Fruit fly (Drosophila melanogaster) whole organism, wandering third instar larva: ENCODE data around the gene NK7.1.

Source experiments
- Abd-B ChIP-seq: fragments of >200 bp; optimal IDR thresholded peaks from 2 replicates; lab custom pipeline; 2017; ENCODE audit warnings: missing biosample characterization, missing genetic modification characterization
- CG32264 ChIP-seq: fragments of 200-800 bp; sonication (Bioruptor generic); optimal IDR thresholded peaks from 2 replicates; lab custom pipeline; 2016; ENCODE audit warnings: missing biosample characterization, missing genetic modification characterization
- CG9705 ChIP-seq: fragments of 200-800 bp; sonication (Bioruptor generic); optimal IDR thresholded peaks from 2 replicates; lab custom pipeline; 2018; ENCODE audit warnings: missing biosample characterization, mild to moderate bottlenecking, missing genetic modification characterization
- CrebA ChIP-seq: fragments of 200-800 bp; sonication (Bioruptor generic); optimal IDR thresholded peaks from 2 replicates; lab custom pipeline; 2016; ENCODE audit warnings: missing biosample characterization, mild to moderate bottlenecking, missing genetic modification characterization, borderline replicate concordance
- Dfd ChIP-seq: fragments of >200 bp; optimal IDR thresholded peaks from 2 replicates; lab custom pipeline; 2017; ENCODE audit warnings: missing biosample characterization, missing genetic modification characterization
- Dif ChIP-seq: fragments of 200-275, 200-300 bp; sonication (Bioruptor generic); optimal IDR thresholded peaks from 2 replicates; lab custom pipeline; 2018; ENCODE audit warnings: missing biosample characterization, missing genetic modification characterization; ENCODE audit not compliant: partially characterized antibody
- GATAd ChIP-seq: sonication (Bioruptor generic); optimal IDR thresholded peaks from 2 replicates; lab custom pipeline; 2016; ENCODE audit warnings: missing biosample characterization, missing genetic modification characterization
- HLH106 ChIP-seq: fragments of 200-800 bp; optimal IDR thresholded peaks from 3 replicates; lab custom pipeline; 2019; ENCODE audit warnings: missing biosample characterization, mild to moderate bottlenecking, missing genetic modification characterization, moderate library complexity
- Hnf4 ChIP-seq: fragments of 200-800 bp; sonication (Bioruptor generic); optimal IDR thresholded peaks from 2 replicates; lab custom pipeline; 2016; ENCODE audit warnings: missing biosample characterization, mild to moderate bottlenecking, missing genetic modification characterization
- Hr78 ChIP-seq: fragments of >200 bp; optimal IDR thresholded peaks from 2 replicates; lab custom pipeline; 2017; ENCODE audit warnings: missing biosample characterization, missing genetic modification characterization
- Hr83 ChIP-seq: fragments of 200-300 bp; sonication (Bioruptor generic); optimal IDR thresholded peaks from 2 replicates; lab custom pipeline; 2016; ENCODE audit warnings: missing biosample characterization, mild to moderate bottlenecking, missing genetic modification characterization, moderate library complexity; ENCODE audit not compliant: poor library complexity, severe bottlenecking
- Jra ChIP-seq: sonication (Bioruptor generic); optimal IDR thresholded peaks from 2 replicates; lab custom pipeline; 2016; ENCODE audit warnings: missing biosample characterization, missing genetic modification characterization
- Mio ChIP-seq: sonication (Bioruptor generic); optimal IDR thresholded peaks from 2 replicates; lab custom pipeline; 2016; ENCODE audit warnings: missing biosample characterization, missing genetic modification characterization
- Myc ChIP-seq: fragments of >200 bp; optimal IDR thresholded peaks from 2 replicates; lab custom pipeline; 2017
- N ChIP-seq: fragments of >200 bp; optimal IDR thresholded peaks from 2 replicates; lab custom pipeline; 2018; ENCODE audit warnings: missing biosample characterization, missing external identifiers, missing genetic modification characterization
- OdsH ChIP-seq: fragments of 200-800 bp; sonication (Bioruptor generic); optimal IDR thresholded peaks from 2 replicates; lab custom pipeline; 2016; ENCODE audit warnings: missing biosample characterization, mild to moderate bottlenecking, missing genetic modification characterization
- Rel ChIP-seq, 2 experiments: fragments of 200-800 bp; sonication (Bioruptor generic) in 1 of 2; optimal IDR thresholded peaks; 2 replicates in 1 of 2; 3 replicates in 1 of 2; lab custom pipeline; 2016 to 2019; ENCODE audit warnings: mild to moderate bottlenecking in 2 of 2, missing biosample characterization in 2 of 2, missing genetic modification characterization in 2 of 2, moderate library complexity in 1 of 2
- Sp1 ChIP-seq: fragments of 200-800 bp; sonication (Bioruptor generic); optimal IDR thresholded peaks from 3 replicates; lab custom pipeline; 2019; ENCODE audit warnings: missing biosample characterization, mild to moderate bottlenecking, missing genetic modification characterization, moderate library complexity
- Vsx2 ChIP-seq: fragments of 200-300, 225-300 bp; sonication (Bioruptor generic); optimal IDR thresholded peaks from 2 replicates; lab custom pipeline; 2018; ENCODE audit warnings: missing biosample characterization, missing genetic modification characterization; ENCODE audit not compliant: partially characterized antibody
- br ChIP-seq: fragments of 200-800 bp; sonication (Bioruptor generic); optimal IDR thresholded peaks from 2 replicates; lab custom pipeline; 2016; ENCODE audit warnings: missing biosample characterization, missing genetic modification characterization
- brk ChIP-seq: fragments of 200-800 bp; sonication (Bioruptor generic); optimal IDR thresholded peaks from 2 replicates; lab custom pipeline; 2016; ENCODE audit warnings: missing biosample characterization, mild to moderate bottlenecking, missing genetic modification characterization
- dl ChIP-seq, 2 experiments: fragments of 175-275, 200-275 bp in 1 of 2; fragments of 200-275 bp in 1 of 2; sonication (Bioruptor generic); optimal IDR thresholded peaks; lab custom pipeline; 2018; ENCODE audit warnings: mild to moderate bottlenecking in 2 of 2, missing biosample characterization in 2 of 2, missing genetic modification characterization in 2 of 2, moderate library complexity in 2 of 2; ENCODE audit not compliant: partially characterized antibody in 2 of 2, insufficient read depth in 1 of 2
- dmrt93B ChIP-seq: fragments of 200-800 bp; sonication (Bioruptor generic); optimal IDR thresholded peaks from 2 replicates; lab custom pipeline; 2018; ENCODE audit warnings: missing biosample characterization, mild to moderate bottlenecking, missing genetic modification characterization
- dsf ChIP-seq: sonication (Bioruptor generic); optimal IDR thresholded peaks from 2 replicates; lab custom pipeline; 2016; ENCODE audit warnings: missing biosample characterization, missing genetic modification characterization, borderline replicate concordance
- ey ChIP-seq: fragments of 200-800 bp; sonication (Bioruptor generic); optimal IDR thresholded peaks from 2 replicates; lab custom pipeline; 2016; ENCODE audit warnings: missing biosample characterization, missing genetic modification characterization
- foxo ChIP-seq, 2 experiments: fragments of 200-800 bp; sonication (Bioruptor generic); optimal IDR thresholded peaks; 2 replicates in 1 of 2; 3 replicates in 1 of 2; lab custom pipeline; 2016 to 2017; ENCODE audit warnings: missing biosample characterization in 2 of 2, missing genetic modification characterization in 2 of 2
- fru ChIP-seq: fragments of 200-800 bp; sonication (Bioruptor generic); optimal IDR thresholded peaks from 3 replicates; lab custom pipeline; 2016; ENCODE audit warnings: missing biosample characterization, mild to moderate bottlenecking, missing genetic modification characterization
- h ChIP-seq: fragments of 200-800 bp; sonication (Bioruptor generic); optimal IDR thresholded peaks from 3 replicates; lab custom pipeline; 2016; ENCODE audit warnings: missing biosample characterization, mild to moderate bottlenecking, missing genetic modification characterization
- jim ChIP-seq: fragments of 175-275, 200-325 bp; sonication (Bioruptor generic); optimal IDR thresholded peaks from 2 replicates; lab custom pipeline; 2016; ENCODE audit warnings: missing biosample characterization, mild to moderate bottlenecking, missing genetic modification characterization
- lola ChIP-seq: fragments of >200 bp; optimal IDR thresholded peaks from 2 replicates; lab custom pipeline; 2017; ENCODE audit warnings: missing biosample characterization, missing genetic modification characterization
- pan ChIP-seq: fragments of >200 bp; optimal IDR thresholded peaks from 2 replicates; lab custom pipeline; 2017
- psq ChIP-seq: fragments of 200-800 bp; sonication (Bioruptor generic); optimal IDR thresholded peaks from 3 replicates; lab custom pipeline; 2017; ENCODE audit warnings: missing biosample characterization, mild to moderate bottlenecking, missing genetic modification characterization, moderate library complexity
- rgr ChIP-seq: fragments of 200-800 bp; sonication (Bioruptor generic); optimal IDR thresholded peaks from 3 replicates; lab custom pipeline; 2016; ENCODE audit warnings: missing biosample characterization, mild to moderate bottlenecking, missing genetic modification characterization
- sage ChIP-seq: fragments of 200-800 bp; sonication (Bioruptor generic); optimal IDR thresholded peaks from 2 replicates; lab custom pipeline; 2016; ENCODE audit warnings: missing biosample characterization, mild to moderate bottlenecking, missing genetic modification characterization
- sv ChIP-seq: fragments of 200-800 bp; sonication (Bioruptor generic); optimal IDR thresholded peaks from 3 replicates; lab custom pipeline; 2016; ENCODE audit warnings: missing biosample characterization, missing genetic modification characterization
- tai ChIP-seq: sonication (Bioruptor generic); optimal IDR thresholded peaks from 2 replicates; lab custom pipeline; 2016; ENCODE audit warnings: missing biosample characterization, missing genetic modification characterization
- usp ChIP-seq: fragments of >200 bp; optimal IDR thresholded peaks from 2 replicates; lab custom pipeline; 2017; ENCODE audit warnings: missing biosample characterization, missing genetic modification characterization
- woc ChIP-seq: sonication (Bioruptor generic); optimal IDR thresholded peaks from 2 replicates; lab custom pipeline; 2016; ENCODE audit warnings: missing biosample characterization, mild to moderate bottlenecking, missing genetic modification characterization

NK7.1 gene

DNA sequence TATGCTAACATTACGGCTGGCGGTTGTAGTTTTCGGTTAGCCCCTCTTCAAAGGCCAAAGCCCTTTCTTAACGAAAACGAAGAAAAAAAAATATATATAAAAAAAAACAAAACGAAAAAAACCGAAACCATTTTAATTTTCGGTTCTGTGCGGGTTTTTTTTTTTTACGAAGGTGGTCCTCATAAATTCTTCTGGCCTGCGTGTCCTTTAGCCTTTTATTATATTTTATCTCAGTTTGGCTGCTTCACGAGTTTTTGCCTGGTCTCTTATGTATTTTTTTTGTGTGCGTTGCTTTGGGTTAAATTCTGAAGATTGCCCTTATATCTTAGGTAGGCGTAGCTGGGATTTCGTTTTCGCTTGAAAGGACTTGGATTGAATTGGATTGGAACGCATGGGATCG, 25.9 kb upstream of the NK7.1 start:
- no peak for TF ChIP-seq jim (GFP tag; lab: Kevin White, UChicago)
- no peak for TF ChIP-seq woc
- peak; percentile 36 for TF ChIP-seq Rel (GFP tag; optimal IDR thresholded peaks at IDR 0.05; lab: Kevin White, UChicago)
- no peak for TF ChIP-seq Rel (tag; optimal IDR thresholded peaks at IDR 0.05; lab: Kevin White, UChicago)
- no peak for TF ChIP-seq CG32264 (GFP tag; lab: Kevin White, UChicago)
- no peak for TF ChIP-seq lola (GFP tag; lab: Kevin White, UChicago)
- no peak for TF ChIP-seq rgr
- no peak for TF ChIP-seq dsf (GFP tag; lab: Kevin White, UChicago)
- TF ChIP-seq Abd-B (GFP tag; lab: Kevin White, UChicago) = no peak
- no peak for TF ChIP-seq sv (GFP tag; lab: Kevin White, UChicago)
- TF ChIP-seq GATAd (GFP tag; lab: Kevin White, UChicago) = no peak
- TF ChIP-seq Myc (lab: Kevin White, UChicago) = no peak
- peak; percentile 64 for TF ChIP-seq brk (GFP tag; lab: Kevin White, UChicago)
- peak; percentile 7 for TF ChIP-seq fru (GFP tag; lab: Kevin White, UChicago)
- no peak for TF ChIP-seq sage (GFP tag; lab: Kevin White, UChicago)
- peak; percentile 76 for TF ChIP-seq CrebA (GFP tag; lab: Kevin White, UChicago)
- TF ChIP-seq h (GFP tag; lab: Kevin White, UChicago) = no peak
- TF ChIP-seq Sp1 (GFP tag; lab: Kevin White, UChicago) = no peak
- TF ChIP-seq Hr78 (GFP tag; lab: Kevin White, UChicago) = no peak
- no peak for TF ChIP-seq br (GFP tag; lab: Kevin White, UChicago)
- TF ChIP-seq tai (GFP tag; lab: Kevin White, UChicago) = no peak

DNA sequence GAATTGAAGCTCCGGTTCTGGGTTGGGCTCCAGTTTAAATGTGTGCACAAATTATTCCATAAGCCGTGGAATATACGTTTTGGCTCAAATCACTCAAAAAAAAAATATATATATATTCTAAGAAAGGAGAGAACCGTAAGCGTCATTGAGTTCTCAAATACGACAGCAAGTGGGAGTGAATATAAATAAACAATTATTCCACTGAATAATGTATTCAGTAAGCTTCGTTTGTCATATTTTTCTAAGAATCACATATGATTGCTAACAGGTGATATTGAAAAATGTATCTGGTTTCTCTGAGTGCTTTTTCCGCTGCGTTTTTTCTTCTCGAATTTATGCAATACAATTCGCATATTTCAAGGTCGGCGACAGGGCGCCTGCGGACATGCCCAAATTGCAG, 25.2 kb upstream of the NK7.1 start:
- TF ChIP-seq sage (GFP tag; lab: Kevin White, UChicago) (peak; percentile 40), lola (GFP tag; lab: Kevin White, UChicago) (no peak), OdsH (GFP tag; lab: Kevin White, UChicago) (peak; percentile 35), foxo (GFP tag; optimal IDR thresholded peaks at IDR 0.05; lab: Kevin White, UChicago) (peak in 1 of 2 experiments; percentile 64), Hnf4 (GFP tag; lab: Kevin White, UChicago) (peak; percentile 11), CG9705 (GFP tag; lab: Kevin White, UChicago) (peak; percentile 49), HLH106 (tag; lab: Kevin White, UChicago) (peak; percentile 65), Sp1 (GFP tag; lab: Kevin White, UChicago) (peak; percentile 73), fru (GFP tag; lab: Kevin White, UChicago) (peak; percentile 70), psq (GFP tag; lab: Kevin White, UChicago) (no peak), dmrt93B (GFP tag; lab: Kevin White, UChicago) (peak; percentile 59)

DNA sequence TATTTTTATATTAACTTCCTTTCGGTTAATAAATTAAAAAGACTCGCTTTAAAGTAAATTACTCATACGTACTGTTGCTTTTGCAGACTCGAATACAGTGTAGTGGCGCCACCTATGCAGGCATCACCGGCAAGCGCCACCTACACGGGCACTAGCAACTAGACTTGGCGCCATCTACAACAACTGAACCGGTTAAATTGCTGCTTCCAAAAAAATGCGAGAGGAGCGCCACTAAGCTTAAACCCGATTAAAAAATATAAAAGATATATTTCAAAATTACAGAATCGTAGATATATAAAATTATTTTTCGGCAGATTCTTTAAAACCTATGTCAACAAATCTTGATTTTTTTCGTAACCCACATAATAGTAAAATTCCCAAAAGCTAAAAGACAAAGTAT, 18.5 kb upstream of the NK7.1 start:
- no peak for TF ChIP-seq Rel (GFP tag; optimal IDR thresholded peaks at IDR 0.05; lab: Kevin White, UChicago)
- TF ChIP-seq Rel (tag; optimal IDR thresholded peaks at IDR 0.05; lab: Kevin White, UChicago) = peak; percentile 29
- TF ChIP-seq foxo (GFP tag; optimal IDR thresholded peaks at IDR 0.05; lab: Kevin White, UChicago) = peak in 1 of 2 experiments; percentile 86
- no peak for TF ChIP-seq Abd-B (GFP tag; lab: Kevin White, UChicago)
- TF ChIP-seq N (GFP tag; lab: Kevin White, UChicago) = no peak
- TF ChIP-seq ey = peak; percentile 52
- peak; percentile 46 for TF ChIP-seq Sp1 (GFP tag; lab: Kevin White, UChicago)
- TF ChIP-seq dl (GFP tag; optimal IDR thresholded peaks at IDR 0.05; lab: Kevin White, UChicago; ENCODE audit: insufficient read depth in 1 of 2, partially characterized antibody in 2 of 2) = no peak
- TF ChIP-seq Jra (GFP tag; lab: Kevin White, UChicago) = no peak
- no peak for TF ChIP-seq woc
- TF ChIP-seq Mio (GFP tag; lab: Kevin White, UChicago) = no peak
- TF ChIP-seq psq (GFP tag; lab: Kevin White, UChicago) = peak; percentile 33
- TF ChIP-seq lola (GFP tag; lab: Kevin White, UChicago) = no peak
- TF ChIP-seq Hr78 (GFP tag; lab: Kevin White, UChicago) = no peak
- TF ChIP-seq sage (GFP tag; lab: Kevin White, UChicago) = peak; percentile 53
- TF ChIP-seq jim (GFP tag; lab: Kevin White, UChicago) = no peak
- peak; percentile 62 for TF ChIP-seq Hnf4 (GFP tag; lab: Kevin White, UChicago)
- TF ChIP-seq dmrt93B (GFP tag; lab: Kevin White, UChicago) = peak; percentile 79
- TF ChIP-seq CG32264 (GFP tag; lab: Kevin White, UChicago) = no peak
- TF ChIP-seq dsf (GFP tag; lab: Kevin White, UChicago) = no peak
- TF ChIP-seq Dfd (GFP tag; lab: Kevin White, UChicago) = no peak
- TF ChIP-seq br (GFP tag; lab: Kevin White, UChicago) = peak; percentile 73
- TF ChIP-seq CG9705 (GFP tag; lab: Kevin White, UChicago) = peak; percentile 83
- no peak for TF ChIP-seq sv (GFP tag; lab: Kevin White, UChicago)
- peak; percentile 32 for TF ChIP-seq brk (GFP tag; lab: Kevin White, UChicago)
- TF ChIP-seq Vsx2 = no peak
- peak; percentile 94 for TF ChIP-seq Myc (lab: Kevin White, UChicago)
- no peak for TF ChIP-seq pan (lab: Kevin White, UChicago)
- peak; percentile 82 for TF ChIP-seq HLH106 (tag; lab: Kevin White, UChicago)
- TF ChIP-seq OdsH (GFP tag; lab: Kevin White, UChicago) = peak; percentile 72
- peak; percentile 77 for TF ChIP-seq Hr83
- TF ChIP-seq tai (GFP tag; lab: Kevin White, UChicago) = peak; percentile 79
- no peak for TF ChIP-seq usp (GFP tag; lab: Kevin White, UChicago)
- peak; percentile 91 for TF ChIP-seq h (GFP tag; lab: Kevin White, UChicago)
- TF ChIP-seq CrebA (GFP tag; lab: Kevin White, UChicago) = no peak
- peak; percentile 82 for TF ChIP-seq fru (GFP tag; lab: Kevin White, UChicago)
- TF ChIP-seq GATAd (GFP tag; lab: Kevin White, UChicago) = peak; percentile 22
- no peak for TF ChIP-seq Dif
- TF ChIP-seq rgr = peak; percentile 67
